Fruit fly (Drosophila melanogaster) whole organism, pupa: ENCODE data around the gene CG15014.

Experiments
- CG10348 ChIP-seq: fragments of 200-800 bp; sonication (Bioruptor generic); IDR thresholded peaks from 2 replicates; pipeline ENCODE4 v1.3.6; 2022; ENCODE audit warnings: missing biosample characterization, missing genetic modification characterization
- CG12605 ChIP-seq: fragments of 200-800 bp; sonication (Bioruptor generic); IDR thresholded peaks from 2 replicates; pipeline ENCODE4 v1.3.6; 2022; ENCODE audit warnings: missing biosample characterization, missing genetic modification characterization
- CG13204 ChIP-seq: fragments of 200-800 bp; sonication (Bioruptor generic); optimal IDR thresholded peaks from 2 replicates; lab custom pipeline; 2018; ENCODE audit warnings: missing biosample characterization, mild to moderate bottlenecking, missing genetic modification characterization, moderate library complexity
- CG14655 ChIP-seq: fragments of 200-800 bp; sonication (Bioruptor generic); optimal IDR thresholded peaks from 3 replicates; lab custom pipeline; 2017; ENCODE audit warnings: mild to moderate bottlenecking, missing biosample characterization, missing genetic modification reagents, missing genetic modification characterization
- CG15710 ChIP-seq: fragments of 200-800 bp; sonication (Bioruptor generic); optimal IDR thresholded peaks from 2 replicates; lab custom pipeline; 2018; ENCODE audit warnings: missing biosample characterization, mild to moderate bottlenecking, missing genetic modification characterization, moderate library complexity
- CG17806 ChIP-seq: fragments of 200-800 bp; sonication (Bioruptor generic); optimal IDR thresholded peaks from 2 replicates; lab custom pipeline; 2018; ENCODE audit warnings: missing biosample characterization, mild to moderate bottlenecking, missing genetic modification characterization, moderate library complexity
- CG32121 ChIP-seq: fragments of 200-800 bp; sonication (Bioruptor generic); IDR thresholded peaks from 2 replicates; pipeline ENCODE4 v1.3.6; 2022; ENCODE audit warnings: missing biosample characterization, missing genetic modification characterization
- CG34367 ChIP-seq: fragments of 200-800 bp; sonication (Bioruptor generic); optimal IDR thresholded peaks from 2 replicates; lab custom pipeline; 2018; ENCODE audit warnings: missing biosample characterization, mild to moderate bottlenecking, missing genetic modification characterization
- CG4496 ChIP-seq: fragments of 200-800 bp; sonication (Bioruptor generic); IDR thresholded peaks from 3 replicates; pipeline ENCODE4 v1.3.6; 2022; ENCODE audit warnings: missing biosample characterization, missing genetic modification characterization
- CG8159 ChIP-seq: fragments of 200-800 bp; sonication (Bioruptor generic); optimal IDR thresholded peaks from 3 replicates; lab custom pipeline; 2018; ENCODE audit warnings: missing biosample characterization, mild to moderate bottlenecking, missing genetic modification characterization, moderate library complexity
- CG8301 ChIP-seq: fragments of 200-800 bp; sonication (Bioruptor generic); optimal IDR thresholded peaks from 2 replicates; lab custom pipeline; 2018; ENCODE audit warnings: missing biosample characterization, mild to moderate bottlenecking, missing genetic modification characterization
- CG9948 ChIP-seq: fragments of 200-800 bp; sonication (Bioruptor generic); optimal IDR thresholded peaks from 2 replicates; lab custom pipeline; 2018; ENCODE audit warnings: missing biosample characterization, mild to moderate bottlenecking, missing genetic modification characterization, moderate library complexity
- D1 ChIP-seq: fragments of 200-800 bp; sonication (Bioruptor generic); optimal IDR thresholded peaks from 2 replicates; lab custom pipeline; 2018; ENCODE audit warnings: missing biosample characterization, mild to moderate bottlenecking, missing genetic modification characterization, moderate library complexity
- EcR ChIP-seq: fragments of 200-800 bp; sonication (Bioruptor generic); optimal IDR thresholded peaks from 3 replicates; lab custom pipeline; 2019; ENCODE audit warnings: missing biosample characterization, missing genetic modification characterization, mild to moderate bottlenecking, moderate library complexity, missing genetic modification reagents
- Ets98B ChIP-seq: fragments of 200-800 bp; sonication (Bioruptor generic); IDR thresholded peaks from 2 replicates; pipeline ENCODE4 v1.3.6; 2022; ENCODE audit warnings: missing biosample characterization, missing genetic modification characterization
- Pif1A ChIP-seq: fragments of 200-800 bp; sonication (Bioruptor generic); optimal IDR thresholded peaks from 3 replicates; lab custom pipeline; 2016; ENCODE audit warnings: missing biosample characterization, missing genetic modification characterization
- Pif1B ChIP-seq: fragments of 200-800 bp; sonication (Bioruptor generic); optimal IDR thresholded peaks from 3 replicates; lab custom pipeline; 2016; ENCODE audit warnings: missing biosample characterization, missing genetic modification characterization
- Snoo ChIP-seq: fragments of 200-800 bp; sonication (Bioruptor generic); optimal IDR thresholded peaks from 3 replicates; lab custom pipeline; 2017; ENCODE audit warnings: missing biosample characterization, mild to moderate bottlenecking, missing genetic modification characterization, inconsistent platforms
- fd96Ca ChIP-seq: fragments of 200-800 bp; sonication (Bioruptor generic); IDR thresholded peaks from 3 replicates; pipeline ENCODE4 v1.3.6; 2022; ENCODE audit warnings: missing biosample characterization, missing genetic modification characterization
- gl ChIP-seq: fragments of 200-800 bp; sonication (Bioruptor generic); optimal IDR thresholded peaks from 2 replicates; lab custom pipeline; 2018; ENCODE audit warnings: missing biosample characterization, mild to moderate bottlenecking, missing genetic modification characterization
- rn ChIP-seq: fragments of 200-800 bp; sonication (Bioruptor generic); IDR thresholded peaks from 2 replicates; pipeline ENCODE4 v1.3.6; 2022; ENCODE audit warnings: missing biosample characterization, missing genetic modification characterization

CG15014 gene

dm6 chr3L:4322032-4322617 lies at the start of gene CG15014:
CG15014 (minus strand) TSS chr3L:4322259.
- TF ChIP-seq CG34367 (tag; lab: Kevin White, UChicago) (no peak), D1 (tag; lab: Kevin White, UChicago) (peak; percentile 62)
- TF ChIP-seq, all 21 proteins: peak for 1

- TF ChIP-seq Ets98B (0 out of 2 replicates have a peak, but pooled peaks have one; percentile 18), CG14655 (no peak)
Measured at dm6 chr3L:4367339-4367738, 45.3 kb upstream of the CG15014 start, which contains the start of gene CG11342. CG11342 (minus strand) TSS chr3L:4367458.

dm6 chr3L:4365197-4365596 lies 43.1 kb upstream of the CG15014 start, which contains the start of gene CG33514:
CG33514 (plus strand) TSS chr3L:4365434.
- TF ChIP-seq CG17806 (no peak), rn (GFP tag; lab: Robert Waterston, UW) (no peak), fd96Ca (GFP tag; lab: Robert Waterston, UW) (no peak), Snoo (tag; lab: Kevin White, UChicago) (no peak), CG12605 (GFP tag; lab: Robert Waterston, UW) (no peak), EcR (GFP tag; lab: Kevin White, UChicago) (no peak), CG15710 (tag; lab: Kevin White, UChicago) (no peak), CG9948 (tag; lab: Kevin White, UChicago) (no peak), CG8301 (no peak), Pif1B (GFP tag; lab: Kevin White, UChicago) (no peak), CG32121 (GFP tag; lab: Robert Waterston, UW) (no peak), CG4496 (no peak), CG14655 (no peak), Pif1A (no peak)

- TF ChIP-seq rn (GFP tag; lab: Robert Waterston, UW) (no peak), CG9948 (tag; lab: Kevin White, UChicago) (peak; percentile 74), CG14655 (no peak), gl (tag; lab: Kevin White, UChicago) (peak; percentile 41), Pif1A (no peak), CG12605 (GFP tag; lab: Robert Waterston, UW) (peak; percentile 54), Snoo (tag; lab: Kevin White, UChicago) (peak; percentile 62), CG17806 (peak; percentile 65), CG8301 (no peak), CG8159 (no peak), EcR (GFP tag; lab: Kevin White, UChicago) (peak; percentile 13), fd96Ca (GFP tag; lab: Robert Waterston, UW) (peak; percentile 26; the same call in 1 of the 3 replicates), CG32121 (GFP tag; lab: Robert Waterston, UW) (peak; percentile 45; the same call in 1 of the 2 replicates), CG34367 (tag; lab: Kevin White, UChicago) (peak; percentile 63), CG4496 (peak; percentile 63), Ets98B (peak; percentile 55), CG15710 (tag; lab: Kevin White, UChicago) (peak; percentile 81), CG13204 (no peak)
Measured at dm6 chr3L:4363887-4364794, 42.1 kb upstream of the CG15014 start, which contains the start of the genes Cip4 and mRpS6. Cip4 (minus strand) TSS chr3L:4364102. mRpS6 (plus strand) TSS chr3L:4364550.

- no peak for TF ChIP-seq CG13204
- TF ChIP-seq CG8159: no peak
- no peak for TF ChIP-seq Ets98B
- TF ChIP-seq CG17806: no peak
- TF ChIP-seq CG34367 (tag; lab: Kevin White, UChicago): no peak
- TF ChIP-seq CG15710 (tag; lab: Kevin White, UChicago): no peak
- no peak for TF ChIP-seq gl (tag; lab: Kevin White, UChicago)
- TF ChIP-seq EcR (GFP tag; lab: Kevin White, UChicago): no peak
- no peak for TF ChIP-seq Pif1A
- TF ChIP-seq CG14655: no peak
- TF ChIP-seq D1 (tag; lab: Kevin White, UChicago): no peak
- no peak for TF ChIP-seq CG8301
- TF ChIP-seq rn (GFP tag; lab: Robert Waterston, UW): no peak
- no peak for TF ChIP-seq Pif1B (GFP tag; lab: Kevin White, UChicago)
- no peak for TF ChIP-seq CG12605 (GFP tag; lab: Robert Waterston, UW)
- no peak for TF ChIP-seq fd96Ca (GFP tag; lab: Robert Waterston, UW)
- no peak for TF ChIP-seq CG4496
- TF ChIP-seq CG9948 (tag; lab: Kevin White, UChicago): no peak
- no peak for TF ChIP-seq CG10348 (GFP tag; lab: Robert Waterston, UW)
Measured at dm6 chr3L:4363484-4363883, 41.4 kb upstream of the CG15014 start.

- TF ChIP-seq EcR (GFP tag; lab: Kevin White, UChicago) (no peak), Pif1B (GFP tag; lab: Kevin White, UChicago) (no peak), CG15710 (tag; lab: Kevin White, UChicago) (no peak), CG32121 (GFP tag; lab: Robert Waterston, UW) (no peak), CG4496 (no peak), CG8301 (no peak), D1 (tag; lab: Kevin White, UChicago) (no peak), CG14655 (no peak), rn (GFP tag; lab: Robert Waterston, UW) (no peak)
Measured at dm6 chr3L:4362937-4363336, 40.9 kb upstream of the CG15014 start.
